Worm (Caenorhabditis elegans) whole organism, L1 larva: ENCODE data around the gene E02H9.6.
"Not testable (repeated sequence)": the region's sequence is repeated elsewhere in the genome, so short reads cannot be mapped to it uniquely, and the experiment has no call there.

Experiments used
- Y116A8C.19 ChIP-seq: sonication (generic microtip); optimal IDR thresholded peaks from 2 replicates; lab custom pipeline; 2016; ENCODE audit warnings: missing compliant biosample characterization, missing genetic modification characterization, borderline replicate concordance
- aha-1 ChIP-seq: fragments of 150-350 bp; optimal IDR thresholded peaks from 2 replicates; lab custom pipeline; 2014; ENCODE audit warnings: missing biosample characterization, missing genetic modification characterization
- ama-1 ChIP-seq: fragments of 150-350 bp; optimal IDR thresholded peaks from 2 replicates; lab custom pipeline; 2014
- ceh-63 ChIP-seq: fragments of 200-800 bp; sonication (Bioruptor generic); optimal IDR thresholded peaks from 2 replicates; lab custom pipeline; 2018; ENCODE audit warnings: mild to moderate bottlenecking, missing genetic modification characterization, missing compliant biosample characterization
- ceh-8 ChIP-seq: fragments of 200-800 bp; sonication (Bioruptor generic); optimal IDR thresholded peaks from 2 replicates; lab custom pipeline; 2018; ENCODE audit warnings: mild to moderate bottlenecking, missing genetic modification characterization, moderate library complexity, missing compliant biosample characterization
- ceh-88 ChIP-seq: fragments of 200-800 bp; sonication (Bioruptor generic); IDR thresholded peaks from 2 replicates; pipeline ENCODE4 v1.3.6; 2022; ENCODE audit warnings: missing genetic modification characterization, missing compliant biosample characterization
- ceh-90 ChIP-seq: sonication (generic microtip); optimal IDR thresholded peaks from 2 replicates; lab custom pipeline; 2016; ENCODE audit warnings: missing genetic modification characterization, missing compliant biosample characterization
- efl-1 ChIP-seq, 4 experiments: fragments of 150-350 bp; optimal IDR thresholded peaks in 3 of 4; peaks in 1 of 4; 1 replicate in 1 of 4; 2 replicates in 3 of 4; lab custom pipeline; 2014; ENCODE audit warnings: missing biosample characterization in 2 of 4, missing genetic modification characterization in 2 of 4, missing genetic modification reagents in 2 of 4
- efl-3 ChIP-seq: fragments of 200-800 bp; sonication (Bioruptor generic); optimal IDR thresholded peaks from 2 replicates; lab custom pipeline; 2018; ENCODE audit warnings: mild to moderate bottlenecking, missing genetic modification characterization, missing compliant biosample characterization
- egl-13 ChIP-seq: sonication (generic microtip); optimal IDR thresholded peaks from 2 replicates; lab custom pipeline; 2016; ENCODE audit warnings: missing genotype, missing genetic modification reagents, missing genetic modification characterization, missing compliant biosample characterization
- egl-27 ChIP-seq, 2 experiments: fragments of 150-350 bp in 1 of 2; sonication (generic microtip); optimal IDR thresholded peaks; 3 replicates each; lab custom pipeline; 2017 to 2018; ENCODE audit warnings: missing biosample characterization in 2 of 2, missing genetic modification characterization in 2 of 2, missing genetic modification reagents in 2 of 2
- elt-3 ChIP-seq, 6 experiments: fragments of 150-350 bp in 1 of 6; sonication (generic microtip); optimal IDR thresholded peaks; 2 replicates each; lab custom pipeline; 2017 to 2018; ENCODE audit warnings: missing biosample characterization in 6 of 6, missing genetic modification characterization in 6 of 6, inconsistent platforms in 1 of 6
- ets-5 ChIP-seq: fragments of 200-800 bp; sonication (Bioruptor generic); IDR thresholded peaks from 2 replicates; pipeline ENCODE4 v1.3.6; 2022; ENCODE audit warnings: missing genetic modification characterization, missing compliant biosample characterization
- fkh-10 ChIP-seq: sonication (generic microtip); optimal IDR thresholded peaks from 2 replicates; lab custom pipeline; 2017; ENCODE audit warnings: missing biosample characterization, missing genetic modification reagents, missing genetic modification characterization
- hlh-4 ChIP-seq: sonication (generic microtip); optimal IDR thresholded peaks from 2 replicates; lab custom pipeline; 2016; ENCODE audit warnings: mild to moderate bottlenecking, missing genetic modification characterization, missing compliant biosample characterization
- hpl-2 ChIP-seq: fragments of 150-350 bp; optimal IDR thresholded peaks from 2 replicates; lab custom pipeline; 2014; ENCODE audit warnings: missing biosample characterization, missing genetic modification reagents, missing genetic modification characterization
- irx-1 ChIP-seq: sonication (generic microtip); optimal IDR thresholded peaks from 2 replicates; lab custom pipeline; 2016; ENCODE audit warnings: missing genetic modification characterization, missing compliant biosample characterization
- lin-13 ChIP-seq: fragments of 150-350 bp; optimal IDR thresholded peaks from 2 replicates; lab custom pipeline; 2014; ENCODE audit warnings: missing biosample characterization, missing genetic modification reagents, missing genetic modification characterization
- lin-14 ChIP-seq: fragments of 200-800 bp; sonication (Bioruptor generic); optimal IDR thresholded peaks from 2 replicates; lab custom pipeline; 2018; ENCODE audit warnings: mild to moderate bottlenecking, missing genetic modification characterization, moderate library complexity, missing compliant biosample characterization
- lin-35 ChIP-seq, 2 experiments: fragments of 150-350 bp; optimal IDR thresholded peaks; 2 replicates each; lab custom pipeline; 2014; ENCODE audit warnings: missing biosample characterization in 2 of 2, missing genetic modification characterization in 2 of 2, missing genetic modification reagents in 2 of 2
- mab-9 ChIP-seq: fragments of 200-800 bp; sonication (Bioruptor generic); IDR thresholded peaks from 2 replicates; pipeline ENCODE4 v1.3.6; 2022; ENCODE audit warnings: missing genetic modification reagents, missing genetic modification characterization, missing compliant biosample characterization
- nhr-11 ChIP-seq: fragments of 150-350 bp; optimal IDR thresholded peaks from 2 replicates; lab custom pipeline; 2014; ENCODE audit warnings: missing biosample characterization, missing genetic modification characterization
- nhr-12 ChIP-seq: sonication (generic microtip); optimal IDR thresholded peaks from 2 replicates; lab custom pipeline; 2017; ENCODE audit warnings: missing biosample characterization, missing genetic modification characterization
- nhr-19 ChIP-seq: fragments of 200-800 bp; sonication (Bioruptor generic); conservative IDR thresholded peaks from 2 replicates; pipeline ENCODE4 v1.3.6; 2022; ENCODE audit warnings: missing genetic modification characterization, missing compliant biosample characterization
- nhr-20 ChIP-seq: sonication (generic microtip); optimal IDR thresholded peaks from 2 replicates; lab custom pipeline; 2016; ENCODE audit warnings: mild to moderate bottlenecking, missing genetic modification characterization, missing compliant biosample characterization
- nhr-237 ChIP-seq: fragments of 150-350 bp; optimal IDR thresholded peaks from 2 replicates; lab custom pipeline; 2014; ENCODE audit warnings: missing biosample characterization, missing genetic modification characterization
- nhr-47 ChIP-seq: sonication (generic microtip); optimal IDR thresholded peaks from 2 replicates; lab custom pipeline; 2016; ENCODE audit warnings: mild to moderate bottlenecking, missing genetic modification characterization, moderate library complexity, missing compliant biosample characterization
- nhr-71 ChIP-seq: sonication (generic microtip); optimal IDR thresholded peaks from 2 replicates; lab custom pipeline; 2016; ENCODE audit warnings: mild to moderate bottlenecking, missing genetic modification characterization, moderate library complexity, missing compliant biosample characterization
- nhr-77 ChIP-seq: fragments of 150-350 bp; optimal IDR thresholded peaks from 2 replicates; lab custom pipeline; 2014; ENCODE audit warnings: missing biosample characterization, missing genetic modification characterization
- nhr-84 ChIP-seq: sonication (generic microtip); optimal IDR thresholded peaks from 2 replicates; lab custom pipeline; 2017; ENCODE audit warnings: missing biosample characterization, missing genetic modification characterization
- nhr-85 ChIP-seq: sonication (generic microtip); peaks from one replicate; lab custom pipeline; 2016; ENCODE audit warnings: missing genetic modification characterization, inconsistent platforms, missing compliant biosample characterization
- pqm-1 ChIP-seq: sonication (generic microtip); optimal IDR thresholded peaks from 3 replicates; lab custom pipeline; 2017; ENCODE audit warnings: missing biosample characterization, missing genetic modification characterization
- rnt-1 ChIP-seq: sonication (generic microtip); optimal IDR thresholded peaks from 2 replicates; lab custom pipeline; 2016; ENCODE audit warnings: mild to moderate bottlenecking, missing genetic modification characterization, moderate library complexity, missing compliant biosample characterization
- skn-1 ChIP-seq: fragments of 150-350 bp; optimal IDR thresholded peaks from 2 replicates; lab custom pipeline; 2014; ENCODE audit warnings: missing biosample characterization, missing genetic modification characterization
- snpc-4 ChIP-seq: fragments of 150-350 bp; optimal IDR thresholded peaks from 2 replicates; lab custom pipeline; 2014; ENCODE audit warnings: missing biosample characterization, missing genetic modification characterization
- sup-37 ChIP-seq: fragments of 200-800 bp; sonication (Bioruptor generic); optimal IDR thresholded peaks from 2 replicates; lab custom pipeline; 2018; ENCODE audit warnings: mild to moderate bottlenecking, missing genetic modification characterization, missing compliant biosample characterization
- swsn-7 ChIP-seq: sonication (generic microtip); optimal IDR thresholded peaks from 2 replicates; lab custom pipeline; 2016; ENCODE audit warnings: missing genetic modification characterization, missing compliant biosample characterization
- unc-62 ChIP-seq: fragments of 150-350 bp; optimal IDR thresholded peaks from 2 replicates; lab custom pipeline; 2014; ENCODE audit warnings: missing biosample characterization, missing genetic modification reagents, missing genetic modification characterization
- xbp-1 ChIP-seq: sonication (generic microtip); optimal IDR thresholded peaks from 2 replicates; lab custom pipeline; 2016; ENCODE audit warnings: missing genetic modification characterization, missing compliant biosample characterization
- zip-4 ChIP-seq: fragments of 200-800 bp; sonication (Bioruptor generic); optimal IDR thresholded peaks from 2 replicates; lab custom pipeline; 2018; ENCODE audit warnings: mild to moderate bottlenecking, missing genetic modification characterization, moderate library complexity, missing compliant biosample characterization
- ztf-11 ChIP-seq, 2 experiments: sonication (generic microtip); optimal IDR thresholded peaks; 2 replicates each; lab custom pipeline; 2016 to 2017; ENCODE audit warnings: missing genetic modification characterization in 2 of 2, missing biosample characterization in 1 of 2, missing compliant biosample characterization in 1 of 2

The E02H9.6 gene

DNA sequence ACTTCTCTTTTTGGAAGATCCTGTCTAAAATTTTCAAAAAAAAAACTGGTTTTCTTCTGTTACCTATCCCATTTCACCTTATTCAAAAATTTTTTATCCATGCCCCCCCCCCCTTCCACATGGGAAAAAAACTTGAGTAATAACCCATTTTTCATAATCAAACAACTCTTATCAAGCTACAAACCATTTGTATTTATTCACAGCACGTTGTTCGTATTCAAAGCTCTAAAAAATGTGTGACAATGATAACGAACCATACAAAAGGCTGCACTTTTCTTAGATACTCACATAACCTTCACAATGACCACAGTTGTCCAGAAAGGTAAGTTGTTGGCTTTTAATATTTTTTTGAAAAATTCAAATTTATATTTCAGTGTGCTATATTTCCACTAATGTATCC is at the start of gene E02H9.6:
Gene E02H9.6, plus strand, starts transcription at position 301 of the 400 bp plus-strand sequence.
- TF ChIP-seq zip-4 (GFP tag; lab: Kevin White, UChicago); fkh-10 (GFP tag; lab: Kevin White, UChicago); ets-5: not testable (repeated sequence)
- TF ChIP-seq, all 84 proteins: peak for 0; not testable (repeated sequence) for 84

DNA sequence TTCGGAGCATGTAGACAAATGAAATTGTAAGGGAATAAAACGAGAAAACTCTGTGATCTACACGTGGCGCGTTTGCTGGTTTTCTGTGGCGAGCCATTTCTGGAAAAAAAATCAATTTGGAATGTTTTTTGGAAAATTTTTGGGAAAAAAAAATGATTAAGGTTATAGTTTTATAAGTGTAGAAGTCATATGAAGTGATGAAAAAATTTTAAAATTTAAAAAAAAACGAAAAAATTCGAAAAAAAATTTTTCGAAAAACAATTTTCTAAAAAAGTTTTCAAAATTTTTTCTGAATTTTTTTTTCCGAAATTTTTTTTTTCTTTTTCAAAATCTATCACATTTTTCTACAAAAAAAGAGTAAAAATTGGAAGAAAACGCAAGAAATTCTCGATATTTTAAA is 49.4 kb upstream of the E02H9.6 start, which contains the start of gene H14E04.3:
Gene H14E04.3, minus strand, starts transcription at position 101 of the 400 bp plus-strand sequence.
- TF ChIP-seq lin-13 (GFP tag; lab: Kevin White, UChicago) = no peak
- TF ChIP-seq swsn-7 = no peak
- no peak for TF ChIP-seq fkh-10 (GFP tag; lab: Kevin White, UChicago)
- TF ChIP-seq egl-27 (tag; optimal IDR thresholded peaks at IDR 0.05; lab: Kevin White, UChicago) = no peak
- no peak for TF ChIP-seq pqm-1
- TF ChIP-seq skn-1 = no peak
- no peak for TF ChIP-seq hpl-2
- TF ChIP-seq egl-13 (tag; lab: Kevin White, UChicago) = no peak
- TF ChIP-seq nhr-85 (tag; lab: Kevin White, UChicago) = no peak

DNA sequence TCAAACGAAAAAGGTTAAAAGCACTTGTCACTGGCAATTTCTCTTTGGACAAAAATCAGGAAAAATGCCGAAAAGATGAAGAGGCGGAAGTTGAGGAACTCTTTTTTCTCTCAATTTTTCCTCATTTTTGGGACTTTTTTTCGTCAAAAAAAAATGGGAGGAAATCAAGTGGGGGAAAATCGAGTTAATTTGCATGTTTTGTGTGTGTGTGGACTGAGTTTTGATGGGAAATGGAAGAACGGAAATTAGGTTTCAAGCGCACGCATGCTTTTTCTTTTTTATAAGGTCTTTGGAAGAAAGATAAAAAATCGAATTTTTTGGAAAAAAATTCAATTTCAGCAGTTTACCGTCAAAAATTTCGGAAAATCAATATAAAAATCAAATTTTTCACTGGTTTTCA is 44.2 kb upstream of the E02H9.6 start:
- TF ChIP-seq rnt-1 (tag; lab: Kevin White, UChicago) (no peak), hlh-4 (tag; lab: Kevin White, UChicago) (no peak), nhr-11 (tag; lab: Kevin White, UChicago) (no peak), ceh-8 (no peak), efl-1 (optimal IDR thresholded peaks at IDR 0.05; lab: Kevin White, UChicago) (no peak), efl-1 (GFP tag; optimal IDR thresholded peaks at IDR 0.05 in 1 of 2; lab: Kevin White, UChicago) (peak in 1 of 2 experiments; percentile 72), lin-14 (GFP tag; lab: Kevin White, UChicago) (peak; percentile 72), nhr-237 (tag; lab: Kevin White, UChicago) (no peak), nhr-47 (tag; lab: Kevin White, UChicago) (no peak), mab-9 (GFP tag; lab: Robert Waterston, UW) (no peak), fkh-10 (GFP tag; lab: Kevin White, UChicago) (peak; percentile 38)

DNA sequence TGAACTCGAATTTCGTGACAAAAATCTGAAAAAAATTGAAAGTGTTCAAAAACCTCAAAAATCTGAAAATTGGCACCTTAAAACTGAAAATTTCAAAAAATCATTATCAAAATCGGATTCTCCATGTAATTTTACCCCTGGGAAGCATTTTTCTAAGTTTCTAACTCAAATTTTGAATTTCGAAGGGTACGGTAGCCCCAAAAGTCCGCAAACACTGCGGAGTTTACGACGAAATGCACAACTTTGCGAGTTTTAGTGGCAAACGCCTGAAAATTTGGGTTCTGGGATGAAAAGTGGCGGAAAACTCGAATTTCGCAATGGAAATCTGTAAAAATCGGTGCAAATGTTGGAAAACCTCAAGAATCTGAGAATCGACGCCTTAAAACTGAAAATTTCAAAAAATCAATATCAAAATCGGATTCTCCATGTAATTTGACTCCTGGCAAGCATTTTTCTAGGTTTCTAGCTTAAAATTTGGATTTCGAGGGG is 42.2 kb upstream of the E02H9.6 start:
- TF ChIP-seq nhr-71 (no peak), pqm-1 (no peak), efl-1 (optimal IDR thresholded peaks at IDR 0.05; lab: Kevin White, UChicago) (no peak), efl-1 (GFP tag; optimal IDR thresholded peaks at IDR 0.05 in 1 of 2; lab: Kevin White, UChicago) (peak in 1 of 2 experiments; percentile 91), nhr-19 (GFP tag; lab: Robert Waterston, UW) (no peak), Y116A8C.19 (tag; lab: Kevin White, UChicago) (no peak), xbp-1 (tag; lab: Kevin White, UChicago) (no peak), lin-13 (GFP tag; lab: Kevin White, UChicago) (peak; percentile 27), aha-1 (tag; lab: Kevin White, UChicago) (no peak), elt-3 (tag; optimal IDR thresholded peaks at IDR 0.05; lab: Kevin White, UChicago) (no peak)

DNA sequence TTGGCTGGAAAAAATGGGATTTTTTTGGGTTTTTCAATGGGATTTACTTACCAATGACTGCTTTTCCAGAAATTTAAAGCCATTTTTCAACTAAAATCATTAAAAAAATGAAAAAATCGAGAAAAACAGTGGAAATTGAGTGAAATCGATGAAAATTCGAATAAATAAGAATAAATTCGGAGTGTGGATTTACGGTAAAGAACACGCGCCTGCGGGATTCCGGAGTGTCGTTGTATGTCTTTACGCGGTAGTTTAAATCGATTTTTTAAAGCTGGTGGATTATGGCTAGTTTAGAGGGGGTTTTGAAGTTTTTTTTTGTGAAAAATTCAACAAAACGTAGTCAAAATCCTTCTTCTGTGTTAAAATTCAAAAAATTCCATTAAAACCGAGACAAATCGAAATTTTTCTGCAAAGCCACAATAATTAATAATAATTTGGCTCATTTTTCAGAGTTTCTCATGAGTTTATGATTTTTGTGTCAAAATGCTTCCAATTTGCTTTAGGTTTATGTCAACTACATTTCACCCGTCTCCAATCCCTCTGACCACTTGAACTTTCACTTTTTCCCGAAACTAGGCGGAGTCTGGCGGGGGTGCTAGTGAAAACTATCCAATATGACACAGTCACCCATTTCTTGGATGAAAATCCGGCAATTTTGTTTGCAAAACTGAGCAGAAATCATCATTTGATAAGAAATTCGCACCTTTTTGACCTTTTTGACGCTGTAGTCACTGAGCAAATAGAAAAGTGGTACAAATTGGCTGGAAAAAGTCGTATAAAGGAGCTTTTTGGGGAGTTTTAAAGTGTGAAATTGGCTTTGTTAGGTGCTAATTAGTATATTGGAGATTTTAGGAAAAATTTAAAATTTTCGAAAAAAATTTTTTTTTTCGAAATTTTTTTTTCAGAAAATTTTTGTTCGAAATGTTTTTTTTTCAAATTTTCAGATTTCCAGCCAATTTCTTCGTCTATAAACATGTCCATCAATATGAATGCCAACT is 34.5 kb upstream of the E02H9.6 start, which contains the start of the genes cic-1 and strm-1:
Gene cic-1, minus strand, starts transcription at position 96 of the 998 bp plus-strand sequence.
Gene strm-1, plus strand, starts transcription at position 945 of the 998 bp plus-strand sequence.
- TF ChIP-seq nhr-20 (tag; lab: Kevin White, UChicago) (no peak), ama-1 (no peak), ztf-11 (tag; optimal IDR thresholded peaks at IDR 0.05; lab: Kevin White, UChicago) (no peak), unc-62 (GFP tag; lab: Kevin White, UChicago) (no peak), snpc-4 (tag; lab: Kevin White, UChicago) (peak; percentile 4), ceh-88 (GFP tag; lab: Robert Waterston, UW) (no peak), lin-14 (GFP tag; lab: Kevin White, UChicago) (no peak), ceh-63 (GFP tag; lab: Kevin White, UChicago) (no peak), nhr-84 (tag; lab: Kevin White, UChicago) (no peak), hpl-2 (no peak), nhr-77 (tag; lab: Kevin White, UChicago) (no peak), nhr-71 (no peak), ceh-90 (no peak), lin-35 (GFP tag; optimal IDR thresholded peaks at IDR 0.05; lab: Kevin White, UChicago) (peak; percentile 95 to 96), efl-3 (GFP tag; lab: Kevin White, UChicago) (no peak), hlh-4 (tag; lab: Kevin White, UChicago) (no peak), nhr-12 (tag; lab: Kevin White, UChicago) (no peak), ets-5 (no peak), irx-1 (tag; lab: Kevin White, UChicago) (peak; percentile 38), zip-4 (GFP tag; lab: Kevin White, UChicago) (no peak), sup-37 (GFP tag; lab: Kevin White, UChicago) (no peak)
